Worm (Caenorhabditis elegans) whole organism, midembryonic: ENCODE results near the gene adbp-1.

ENCODE experiments used
- T22C8.4 ChIP-seq: fragments of 200-800 bp; sonication (Bioruptor generic); IDR thresholded peaks from 2 replicates; pipeline ENCODE4 v1.3.6; 2022; ENCODE audit warnings: missing genetic modification characterization, missing compliant biosample characterization
- cog-1 ChIP-seq: sonication (generic microtip); optimal IDR thresholded peaks from 2 replicates; lab custom pipeline; 2016; ENCODE audit warnings: missing genetic modification characterization, missing compliant biosample characterization
- flt-1 ChIP-seq: fragments of 200-800 bp; sonication (Bioruptor generic); IDR thresholded peaks from 2 replicates; pipeline ENCODE4 v1.3.6; 2022; ENCODE audit warnings: missing genetic modification characterization, missing compliant biosample characterization
- klf-2 ChIP-seq: fragments of 200-800 bp; sonication (Bioruptor generic); conservative IDR thresholded peaks from 2 replicates; pipeline ENCODE4 v1.3.6; 2022; ENCODE audit warnings: missing genetic modification reagents, missing genetic modification characterization, missing compliant biosample characterization
- med-1 ChIP-seq: sonication (generic microtip); optimal IDR thresholded peaks from 2 replicates; lab custom pipeline; 2017; ENCODE audit warnings: missing genetic modification characterization, mild to moderate bottlenecking, missing compliant biosample characterization, antibody characterized with exemption, missing genetic modification reagents; ENCODE audit not compliant: insufficient read depth
- ref-1 ChIP-seq: fragments of 200-800 bp; sonication (Bioruptor generic); conservative IDR thresholded peaks from 2 replicates; pipeline ENCODE4 v1.3.6; 2022; ENCODE audit warnings: missing genetic modification reagents, missing genetic modification characterization, missing compliant biosample characterization
- tab-1 ChIP-seq: fragments of 200-800 bp; sonication (Bioruptor generic); IDR thresholded peaks from 2 replicates; pipeline ENCODE4 v1.3.6; 2022; ENCODE audit warnings: missing genetic modification characterization, missing compliant biosample characterization
- ztf-23 ChIP-seq: fragments of 200-800 bp; sonication (Bioruptor generic); IDR thresholded peaks from 2 replicates; pipeline ENCODE4 v1.3.6; 2022; ENCODE audit warnings: missing genetic modification reagents, missing genetic modification characterization, missing compliant biosample characterization
- ztf-29 ChIP-seq: fragments of 200-800 bp; sonication (Bioruptor generic); IDR thresholded peaks from 2 replicates; pipeline ENCODE4 v1.3.6; 2022; ENCODE audit warnings: missing genetic modification reagents, missing genetic modification characterization, missing compliant biosample characterization

The adbp-1 gene

ce11 chrII:11451738-11452137, 7.8 kb downstream of the adbp-1 start:
- no peak for TF ChIP-seq ztf-23
- no peak for TF ChIP-seq med-1
- no peak for TF ChIP-seq T22C8.4
- TF ChIP-seq ztf-29 (GFP tag; lab: Robert Waterston, UW) = no peak
- no peak for TF ChIP-seq cog-1 (tag; lab: Kevin White, UChicago)
- no peak for TF ChIP-seq flt-1 (GFP tag; lab: Robert Waterston, UW)
- no peak for TF ChIP-seq klf-2 (GFP tag; lab: Robert Waterston, UW)
- TF ChIP-seq ref-1 (GFP tag; lab: Robert Waterston, UW) = no peak
- no peak for TF ChIP-seq tab-1 (GFP tag; lab: Robert Waterston, UW)

ce11 chrII:11452498-11453005, 8.6 kb downstream of the adbp-1 start, which contains the start of gene rsp-2:
TSS of gene rsp-2 (minus strand) at chrII:11452955.
- no peak for TF ChIP-seq ref-1 (GFP tag; lab: Robert Waterston, UW)
- TF ChIP-seq klf-2 (GFP tag; lab: Robert Waterston, UW) = no peak

ce11 chrII:11453025-11453424, 9.1 kb downstream of the adbp-1 start, which contains the start of gene rsp-1:
TSS of gene rsp-1 (plus strand) at chrII:11453362.
- peak; percentile 66 for TF ChIP-seq ztf-23
- peak; percentile 28 for TF ChIP-seq med-1
- no peak for TF ChIP-seq ztf-29 (GFP tag; lab: Robert Waterston, UW)
- TF ChIP-seq ref-1 (GFP tag; lab: Robert Waterston, UW) = no peak
- peak; percentile 15 for TF ChIP-seq cog-1 (tag; lab: Kevin White, UChicago)
- peak; percentile 54; the same call in 1 of the 2 replicates for TF ChIP-seq tab-1 (GFP tag; lab: Robert Waterston, UW)
- no peak for TF ChIP-seq klf-2 (GFP tag; lab: Robert Waterston, UW)
- TF ChIP-seq flt-1 (GFP tag; lab: Robert Waterston, UW) = peak; percentile 66; the same call in 1 of the 2 replicates
- TF ChIP-seq T22C8.4 = peak; percentile 72; the same call in 1 of the 2 replicates

ce11 chrII:11453639-11454038, 9.7 kb downstream of the adbp-1 start:
- TF ChIP-seq flt-1 (GFP tag; lab: Robert Waterston, UW) (no peak), ztf-29 (GFP tag; lab: Robert Waterston, UW) (no peak), tab-1 (GFP tag; lab: Robert Waterston, UW) (no peak), klf-2 (GFP tag; lab: Robert Waterston, UW) (no peak), ztf-23 (no peak), cog-1 (tag; lab: Kevin White, UChicago) (no peak), ref-1 (GFP tag; lab: Robert Waterston, UW) (no peak), T22C8.4 (no peak), med-1 (no peak)

ce11 chrII:11455140-11455539, 11.2 kb downstream of the adbp-1 start:
- TF ChIP-seq ref-1 (GFP tag; lab: Robert Waterston, UW) (no peak), klf-2 (GFP tag; lab: Robert Waterston, UW) (no peak), cog-1 (tag; lab: Kevin White, UChicago) (no peak), flt-1 (GFP tag; lab: Robert Waterston, UW) (0 out of 2 replicates have a peak, but pooled peaks have one; percentile 44)

- TF ChIP-seq klf-2 (GFP tag; lab: Robert Waterston, UW) (no peak), tab-1 (GFP tag; lab: Robert Waterston, UW) (no peak), ref-1 (GFP tag; lab: Robert Waterston, UW) (no peak), med-1 (no peak), T22C8.4 (no peak), ztf-29 (GFP tag; lab: Robert Waterston, UW) (no peak), flt-1 (GFP tag; lab: Robert Waterston, UW) (no peak), ztf-23 (no peak), cog-1 (tag; lab: Kevin White, UChicago) (no peak)
Observed at ce11 chrII:11455715-11456114, 11.8 kb downstream of the adbp-1 start.

ce11 chrII:11459883-11460282, 15.9 kb downstream of the adbp-1 start:
- TF ChIP-seq cog-1 (tag; lab: Kevin White, UChicago) (no peak), tab-1 (GFP tag; lab: Robert Waterston, UW) (no peak), ztf-29 (GFP tag; lab: Robert Waterston, UW) (no peak), T22C8.4 (no peak), klf-2 (GFP tag; lab: Robert Waterston, UW) (no peak), med-1 (no peak), ref-1 (GFP tag; lab: Robert Waterston, UW) (no peak), flt-1 (GFP tag; lab: Robert Waterston, UW) (no peak), ztf-23 (no peak)

- TF ChIP-seq med-1 (no peak), flt-1 (GFP tag; lab: Robert Waterston, UW) (no peak), ztf-29 (GFP tag; lab: Robert Waterston, UW) (no peak), T22C8.4 (no peak), klf-2 (GFP tag; lab: Robert Waterston, UW) (no peak), cog-1 (tag; lab: Kevin White, UChicago) (no peak), ref-1 (GFP tag; lab: Robert Waterston, UW) (no peak)
Observed at ce11 chrII:11463899-11464298, 19.9 kb downstream of the adbp-1 start.

ce11 chrII:11464427-11464944, 20.5 kb downstream of the adbp-1 start, which contains the start of the genes aars-1 and rga-1:
TSS of gene aars-1 (minus strand) at chrII:11464497.
TSS of gene rga-1 (plus strand) at chrII:11464894.
- TF ChIP-seq med-1 = no peak
- no peak for TF ChIP-seq tab-1 (GFP tag; lab: Robert Waterston, UW)
- TF ChIP-seq ztf-29 (GFP tag; lab: Robert Waterston, UW) = 0 out of 2 replicates have a peak, but pooled peaks have one; percentile 11
- TF ChIP-seq klf-2 (GFP tag; lab: Robert Waterston, UW) = no peak
- TF ChIP-seq flt-1 (GFP tag; lab: Robert Waterston, UW) = no peak

ce11 chrII:11467541-11467940, 23.6 kb downstream of the adbp-1 start, which contains the start of gene klp-17:
TSS of gene klp-17 (minus strand) at chrII:11467641.
- no peak for TF ChIP-seq cog-1 (tag; lab: Kevin White, UChicago)
- no peak for TF ChIP-seq T22C8.4
- TF ChIP-seq med-1 = no peak
- no peak for TF ChIP-seq ztf-29 (GFP tag; lab: Robert Waterston, UW)
- TF ChIP-seq tab-1 (GFP tag; lab: Robert Waterston, UW) = no peak
- TF ChIP-seq ztf-23 = no peak
- TF ChIP-seq flt-1 (GFP tag; lab: Robert Waterston, UW) = no peak
- TF ChIP-seq klf-2 (GFP tag; lab: Robert Waterston, UW) = no peak
- TF ChIP-seq ref-1 (GFP tag; lab: Robert Waterston, UW) = no peak
